Worm (Caenorhabditis elegans) whole organism, young adult: ENCODE results near the gene fos-1.

Experiments used
- attf-5 ChIP-seq: fragments of 200-800 bp; sonication (Bioruptor generic); optimal IDR thresholded peaks from 2 replicates; lab custom pipeline; 2018; ENCODE audit warnings: mild to moderate bottlenecking, missing genetic modification characterization, missing compliant biosample characterization
- lin-26 ChIP-seq: fragments of 200-800 bp; sonication (Bioruptor generic); IDR thresholded peaks from 2 replicates; pipeline ENCODE4 v1.3.6; 2022; ENCODE audit warnings: missing genetic modification reagents, missing genetic modification characterization, missing compliant biosample characterization
- mxl-1 ChIP-seq: sonication (generic microtip); optimal IDR thresholded peaks from 2 replicates; lab custom pipeline; 2016; ENCODE audit warnings: missing genetic modification characterization, missing compliant biosample characterization

- TF ChIP-seq attf-5 (GFP tag; lab: Kevin White, UChicago): no peak
- TF ChIP-seq mxl-1 (tag; lab: Kevin White, UChicago): no peak
- TF ChIP-seq lin-26 (GFP tag; lab: Robert Waterston, UW): no peak
These were observed 41.9 kb upstream of the fos-1 start, which contains the start of gene mcp-1 for ce11 chrV:5961516-5961915.
